Fruit fly (Drosophila melanogaster) Kc167 (cell line): Measurements from ENCODE around the gene alpha-Man-Ib.

Experiments
- Myc ChIP-seq: fragments of >200 bp; optimal IDR thresholded peaks from 2 replicates; lab custom pipeline; 2017; ENCODE audit warnings: missing external identifiers
- Sin3A ChIP-seq: fragments of >200 bp; optimal IDR thresholded peaks from 2 replicates; lab custom pipeline; 2018; ENCODE audit warnings: missing external identifiers
- h ChIP-seq: fragments of >200 bp; optimal IDR thresholded peaks from 3 replicates; lab custom pipeline; 2018; ENCODE audit warnings: missing external identifiers
- psq ChIP-seq: fragments of >200 bp; optimal IDR thresholded peaks from 2 replicates; lab custom pipeline; 2017; ENCODE audit warnings: missing external identifiers

- TF ChIP-seq Sin3A (lab: Kevin White, UChicago) (no peak), h (lab: Kevin White, UChicago) (no peak), psq (lab: Kevin White, UChicago) (no peak), Myc (lab: Kevin White, UChicago) (no peak)
These were observed 21.0 kb downstream of the alpha-Man-Ib start for dm6 chr3R:29091609-29092008.
